Worm (Caenorhabditis elegans) whole organism, L4 larva: ENCODE data around the gene fox-1.

Experiments used
- D1046.2 ChIP-seq: fragments of 200-800 bp; sonication (Bioruptor generic); IDR thresholded peaks from 2 replicates; pipeline ENCODE4 v1.3.6; 2022; ENCODE audit warnings: missing genetic modification characterization, missing compliant biosample characterization
- F10B5.3 ChIP-seq: sonication (generic microtip); optimal IDR thresholded peaks from 2 replicates; lab custom pipeline; 2016; ENCODE audit warnings: mild to moderate bottlenecking, missing genetic modification characterization, missing compliant biosample characterization
- F49E8.2 ChIP-seq: sonication (generic microtip); optimal IDR thresholded peaks from 2 replicates; lab custom pipeline; 2016; ENCODE audit warnings: missing compliant biosample characterization, mild to moderate bottlenecking, missing genetic modification characterization, borderline replicate concordance
- R02D3.7 ChIP-seq: fragments of 150-350 bp; sonication (generic microtip); optimal IDR thresholded peaks from 3 replicates; lab custom pipeline; 2014; ENCODE audit warnings: missing biosample characterization, missing genetic modification characterization
- T20F7.1 ChIP-seq: fragments of 200-800 bp; sonication (Bioruptor generic); optimal IDR thresholded peaks from 2 replicates; lab custom pipeline; 2018; ENCODE audit warnings: mild to moderate bottlenecking, missing genetic modification characterization, missing compliant biosample characterization
- aha-1 ChIP-seq: fragments of 150-350 bp; peaks from one replicate; lab custom pipeline; 2014; ENCODE audit warnings: missing biosample characterization, missing genetic modification characterization
- ama-1 ChIP-seq: fragments of 150-350 bp; optimal IDR thresholded peaks from 2 replicates; lab custom pipeline; 2014; ENCODE audit warnings: inconsistent platforms, mixed read lengths
- arid-1 ChIP-seq: fragments of 200-800 bp; sonication (Bioruptor generic); conservative IDR thresholded peaks from 2 replicates; pipeline ENCODE4 v1.3.6; 2022; ENCODE audit warnings: missing genetic modification reagents, missing genetic modification characterization, missing compliant biosample characterization
- ceh-32 ChIP-seq: sonication (generic microtip); optimal IDR thresholded peaks from 2 replicates; lab custom pipeline; 2016; ENCODE audit warnings: mild to moderate bottlenecking, missing genetic modification characterization, missing compliant biosample characterization; ENCODE audit not compliant: poor library complexity
- ceh-62 ChIP-seq: sonication (generic microtip); optimal IDR thresholded peaks from 2 replicates; lab custom pipeline; 2017; ENCODE audit warnings: missing biosample characterization, missing genetic modification characterization
- ces-1 ChIP-seq: fragments of 150-350 bp; sonication (generic microtip); optimal IDR thresholded peaks from 4 replicates; lab custom pipeline; 2014; ENCODE audit warnings: missing biosample characterization, missing genetic modification reagents, missing genetic modification characterization
- daf-12 ChIP-seq: fragments of 150-350 bp; optimal IDR thresholded peaks from 2 replicates; lab custom pipeline; 2014; ENCODE audit warnings: missing biosample characterization, missing genetic modification reagents, missing genetic modification characterization
- daf-8 ChIP-seq: fragments of 200-800 bp; sonication (Bioruptor generic); IDR thresholded peaks from 2 replicates; pipeline ENCODE4 v1.3.6; 2022; ENCODE audit warnings: missing genetic modification characterization, missing compliant biosample characterization
- dmd-6 ChIP-seq: fragments of 200-800 bp; sonication (Bioruptor generic); IDR thresholded peaks from 2 replicates; pipeline ENCODE4 v1.3.6; 2022; ENCODE audit warnings: missing genetic modification reagents, missing genetic modification characterization, missing compliant biosample characterization
- dpl-1 ChIP-seq: fragments of 150-350 bp; optimal IDR thresholded peaks from 2 replicates; lab custom pipeline; 2014; ENCODE audit warnings: missing biosample characterization, missing genetic modification reagents, missing genetic modification characterization
- dve-1 ChIP-seq: sonication (generic microtip); optimal IDR thresholded peaks from 2 replicates; lab custom pipeline; 2017; ENCODE audit warnings: antibody characterized with exemption, mild to moderate bottlenecking, missing genetic modification characterization, missing compliant biosample characterization; ENCODE audit not compliant: insufficient read depth
- egl-27 ChIP-seq: sonication (generic microtip); optimal IDR thresholded peaks from 3 replicates; lab custom pipeline; 2017; ENCODE audit warnings: missing biosample characterization, missing genetic modification reagents, missing genetic modification characterization
- hlh-30 ChIP-seq: sonication (generic microtip); optimal IDR thresholded peaks from 2 replicates; lab custom pipeline; 2017; ENCODE audit warnings: antibody characterized with exemption, mild to moderate bottlenecking, missing genetic modification characterization, missing compliant biosample characterization; ENCODE audit not compliant: insufficient read depth
- lin-29 ChIP-seq: fragments of 200-800 bp; sonication (Bioruptor generic); IDR thresholded peaks from 2 replicates; pipeline ENCODE4 v1.3.6; 2022; ENCODE audit warnings: missing genetic modification reagents, missing genetic modification characterization, missing compliant biosample characterization
- lin-38 ChIP-seq: fragments of 200-800 bp; sonication (Bioruptor generic); IDR thresholded peaks from 2 replicates; pipeline ENCODE4 v1.3.6; 2022; ENCODE audit warnings: missing genetic modification reagents, missing genetic modification characterization, missing compliant biosample characterization
- lir-3 ChIP-seq: sonication (generic microtip); optimal IDR thresholded peaks from 2 replicates; lab custom pipeline; 2016; ENCODE audit warnings: mild to moderate bottlenecking, missing genetic modification characterization, missing compliant biosample characterization
- madf-9 ChIP-seq: fragments of 200-800 bp; sonication (Bioruptor generic); conservative IDR thresholded peaks from 2 replicates; pipeline ENCODE4 v1.3.6; 2022; ENCODE audit warnings: missing genetic modification reagents, missing genetic modification characterization, missing compliant biosample characterization
- mxl-2 ChIP-seq: fragments of 200-800 bp; sonication (Bioruptor generic); conservative IDR thresholded peaks from 2 replicates; pipeline ENCODE4 v1.3.6; 2022; ENCODE audit warnings: missing genetic modification reagents, missing genetic modification characterization, missing compliant biosample characterization
- nhr-11 ChIP-seq: fragments of 150-350 bp; optimal IDR thresholded peaks from 2 replicates; lab custom pipeline; 2014; ENCODE audit warnings: missing biosample characterization, missing genetic modification characterization
- nhr-237 ChIP-seq: sonication (generic microtip); optimal IDR thresholded peaks from 2 replicates; lab custom pipeline; 2017; ENCODE audit warnings: missing biosample characterization, missing genetic modification characterization
- nhr-25 ChIP-seq: sonication (generic microtip); optimal IDR thresholded peaks from 2 replicates; lab custom pipeline; 2017; ENCODE audit warnings: missing genetic modification characterization, mild to moderate bottlenecking, missing compliant biosample characterization, antibody characterized with exemption, moderate library complexity, borderline replicate concordance; ENCODE audit not compliant: insufficient read depth
- nhr-28 ChIP-seq: fragments of 150-350 bp; optimal IDR thresholded peaks from 2 replicates; lab custom pipeline; 2014; ENCODE audit warnings: missing biosample characterization, missing genetic modification characterization
- nhr-41 ChIP-seq: fragments of 200-800 bp; sonication (Bioruptor generic); IDR thresholded peaks from 2 replicates; pipeline ENCODE4 v1.3.6; 2022; ENCODE audit warnings: missing genetic modification reagents, missing genetic modification characterization, missing compliant biosample characterization
- nhr-76 ChIP-seq: fragments of 150-350 bp; optimal IDR thresholded peaks from 2 replicates; lab custom pipeline; 2014; ENCODE audit warnings: missing biosample characterization, missing genetic modification characterization
- pha-4 ChIP-seq, 2 experiments: fragments of 150-350 bp in 1 of 2; fragments of 200-800 bp in 1 of 2; sonication (Bioruptor generic) in 1 of 2; IDR thresholded peaks in 1 of 2; optimal IDR thresholded peaks in 1 of 2; 2 replicates each; pipeline versions ENCODE4 v1.3.6 to Lab custom; 2014 to 2022; ENCODE audit warnings: missing genetic modification characterization in 2 of 2, missing genetic modification reagents in 2 of 2, missing biosample characterization in 1 of 2, missing compliant biosample characterization in 1 of 2
- pqm-1 ChIP-seq: sonication (generic microtip); optimal IDR thresholded peaks from 2 replicates; lab custom pipeline; 2017; ENCODE audit warnings: missing biosample characterization, missing genetic modification characterization
- set-16 ChIP-seq: fragments of 200-800 bp; sonication (Bioruptor generic); IDR thresholded peaks from 2 replicates; pipeline ENCODE4 v1.3.6; 2022; ENCODE audit warnings: missing genetic modification reagents, missing genetic modification characterization, missing compliant biosample characterization
- skn-1 ChIP-seq: fragments of 150-350 bp; optimal IDR thresholded peaks from 2 replicates; lab custom pipeline; 2014; ENCODE audit warnings: missing biosample characterization, missing genetic modification characterization
- snpc-1.2 ChIP-seq: fragments of 200-800 bp; sonication (Bioruptor generic); IDR thresholded peaks from 2 replicates; pipeline ENCODE4 v1.3.6; 2022; ENCODE audit warnings: missing genetic modification reagents, missing genetic modification characterization, missing compliant biosample characterization
- snpc-4 ChIP-seq: fragments of 150-350 bp; optimal IDR thresholded peaks from 2 replicates; lab custom pipeline; 2014; ENCODE audit warnings: missing biosample characterization, missing genetic modification characterization
- spr-1 ChIP-seq: sonication (generic microtip); optimal IDR thresholded peaks from 2 replicates; lab custom pipeline; 2016; ENCODE audit warnings: mild to moderate bottlenecking, missing genetic modification characterization, missing compliant biosample characterization
- tag-97 ChIP-seq: fragments of 200-800 bp; sonication (Bioruptor generic); IDR thresholded peaks from 2 replicates; pipeline ENCODE4 v1.3.6; 2022; ENCODE audit warnings: missing genetic modification characterization, missing compliant biosample characterization
- tra-1 ChIP-seq: fragments of 200-800 bp; sonication (Bioruptor generic); IDR thresholded peaks from 2 replicates; pipeline ENCODE4 v1.3.6; 2022; ENCODE audit warnings: missing genetic modification reagents, missing genetic modification characterization, missing compliant biosample characterization
- unc-62 ChIP-seq, 3 experiments: fragments of 150-350 bp in 1 of 3; sonication (generic microtip); optimal IDR thresholded peaks in 2 of 3; peaks in 1 of 3; 1 replicate in 1 of 3; 2 replicates in 2 of 3; lab custom pipeline; 2014 to 2017; ENCODE audit warnings: missing biosample characterization in 3 of 3, missing genetic modification characterization in 3 of 3, missing genetic modification reagents in 3 of 3, missing genotype in 1 of 3
- zag-1 ChIP-seq: fragments of 150-350 bp; optimal IDR thresholded peaks from 2 replicates; lab custom pipeline; 2014; ENCODE audit warnings: missing biosample characterization, missing genetic modification characterization
- zfp-2 ChIP-seq: sonication (generic microtip); optimal IDR thresholded peaks from 2 replicates; lab custom pipeline; 2016; ENCODE audit warnings: mild to moderate bottlenecking, missing genetic modification characterization, missing compliant biosample characterization
- zfp-3 ChIP-seq: fragments of 200-800 bp; sonication (Bioruptor generic); conservative IDR thresholded peaks from 2 replicates; pipeline ENCODE4 v1.3.6; 2022; ENCODE audit warnings: missing genetic modification reagents, missing genetic modification characterization, missing compliant biosample characterization
- zip-2 ChIP-seq: fragments of 150-350 bp; optimal IDR thresholded peaks from 2 replicates; lab custom pipeline; 2014; ENCODE audit warnings: missing biosample characterization, missing genetic modification characterization

Gene fox-1

ce11 chrX:2430317-2430716 is 29.4 kb downstream of the fox-1 start:
- TF ChIP-seq snpc-4 (tag; lab: Kevin White, UChicago) (no peak), dmd-6 (GFP tag; lab: Robert Waterston, UW) (no peak), unc-62 (GFP tag; optimal IDR thresholded peaks at IDR 0.05 in 1 of 2; lab: Kevin White, UChicago) (peak in 1 of 2 experiments; percentile 94), unc-62 (tag; optimal IDR thresholded peaks at IDR 0.05; lab: Kevin White, UChicago) (no peak)

- TF ChIP-seq aha-1 (tag; lab: Kevin White, UChicago), result peak; percentile 63
- no peak for TF ChIP-seq dve-1 (tag; lab: Kevin White, UChicago)
- no peak for TF ChIP-seq D1046.2 (GFP tag; lab: Robert Waterston, UW)
- TF ChIP-seq, all 104 proteins: peak for 1
Measured at ce11 chrX:2427404-2427803, 32.3 kb downstream of the fox-1 start, which contains the start of gene gcy-31. Gene gcy-31 (minus strand): TSS chrX:2427504.

- TF ChIP-seq spr-1 (tag; lab: Kevin White, UChicago) (no peak), mxl-2 (GFP tag; lab: Robert Waterston, UW) (no peak), T20F7.1 (no peak), zfp-3 (no peak), zip-2 (tag; lab: Kevin White, UChicago) (no peak), egl-27 (tag; lab: Kevin White, UChicago) (no peak), madf-9 (no peak), F49E8.2 (tag; lab: Kevin White, UChicago) (no peak), ama-1 (lab: Kevin White, UChicago) (no peak), unc-62 (GFP tag; optimal IDR thresholded peaks at IDR 0.05 in 1 of 2; lab: Kevin White, UChicago) (no peak), unc-62 (tag; optimal IDR thresholded peaks at IDR 0.05; lab: Kevin White, UChicago) (no peak)
Measured at ce11 chrX:2426932-2427331, 32.8 kb downstream of the fox-1 start.

ce11 chrX:2425284-2425683 is 34.4 kb downstream of the fox-1 start:
- peak; percentile 32 for TF ChIP-seq dmd-6 (GFP tag; lab: Robert Waterston, UW)
- TF ChIP-seq nhr-237 (tag; lab: Kevin White, UChicago), result no peak
- TF ChIP-seq nhr-28, result peak; percentile 2
- TF ChIP-seq tra-1 (GFP tag; lab: Robert Waterston, UW), result no peak
- no peak for TF ChIP-seq F49E8.2 (tag; lab: Kevin White, UChicago)
- TF ChIP-seq snpc-4 (tag; lab: Kevin White, UChicago), result no peak
- TF ChIP-seq daf-12 (tag; lab: Kevin White, UChicago), result no peak
- TF ChIP-seq lin-29 (GFP tag; lab: Robert Waterston, UW), result no peak
- peak; percentile 6 for TF ChIP-seq hlh-30
- TF ChIP-seq snpc-1.2 (GFP tag; lab: Robert Waterston, UW), result no peak
- TF ChIP-seq pqm-1 (tag; lab: Kevin White, UChicago), result no peak
- TF ChIP-seq F10B5.3 (tag; lab: Kevin White, UChicago), result no peak
- peak in 1 of 2 experiments; percentile 92 for TF ChIP-seq unc-62 (GFP tag; optimal IDR thresholded peaks at IDR 0.05 in 1 of 2; lab: Kevin White, UChicago)
- TF ChIP-seq unc-62 (tag; optimal IDR thresholded peaks at IDR 0.05; lab: Kevin White, UChicago), result no peak
- no peak for TF ChIP-seq nhr-76 (tag; lab: Kevin White, UChicago)
- no peak for TF ChIP-seq R02D3.7 (tag; lab: Kevin White, UChicago)
- TF ChIP-seq nhr-11 (tag; lab: Kevin White, UChicago), result no peak
- TF ChIP-seq daf-8 (GFP tag; lab: Robert Waterston, UW), result no peak

DNA sequence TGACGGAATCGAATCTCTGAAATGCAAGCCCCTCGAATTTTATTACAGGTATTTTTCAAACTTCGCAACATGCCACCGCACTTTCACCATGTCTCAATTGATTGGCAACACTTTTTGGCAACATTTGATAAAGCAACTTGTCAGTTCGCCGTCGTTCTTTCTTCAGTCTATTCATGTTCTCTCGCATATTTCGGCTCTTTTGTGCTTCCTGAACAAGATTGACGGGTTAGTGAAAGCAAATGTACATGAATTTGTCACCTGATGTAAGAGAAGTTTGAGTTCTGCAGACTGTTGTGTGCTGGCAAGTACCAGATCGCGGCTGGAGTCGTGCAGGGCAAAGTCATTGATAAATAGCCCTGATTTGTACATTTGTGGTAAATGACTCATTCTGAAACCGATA is 37.6 kb downstream of the fox-1 start:
- TF ChIP-seq zfp-2 (tag; lab: Kevin White, UChicago) (no peak), ceh-62 (tag; lab: Kevin White, UChicago) (no peak), lin-38 (GFP tag; lab: Robert Waterston, UW) (no peak), F49E8.2 (tag; lab: Kevin White, UChicago) (no peak), dpl-1 (GFP tag; lab: Kevin White, UChicago) (no peak), ceh-32 (tag; lab: Kevin White, UChicago) (no peak), pha-4 (GFP tag; IDR thresholded peaks at IDR 0.05; lab: Robert Waterston, UW) (no peak), pha-4 (tag; optimal IDR thresholded peaks at IDR 0.05; lab: Kevin White, UChicago) (no peak), nhr-41 (GFP tag; lab: Robert Waterston, UW) (no peak), nhr-25 (tag; lab: Kevin White, UChicago) (no peak), lir-3 (tag; lab: Kevin White, UChicago) (no peak), set-16 (no peak), nhr-76 (tag; lab: Kevin White, UChicago) (no peak), tra-1 (GFP tag; lab: Robert Waterston, UW) (peak; percentile 90), skn-1 (tag; lab: Kevin White, UChicago) (no peak), ces-1 (GFP tag; lab: Kevin White, UChicago) (no peak), tag-97 (GFP tag; lab: Robert Waterston, UW) (no peak), zag-1 (tag; lab: Kevin White, UChicago) (no peak), arid-1 (GFP tag; lab: Robert Waterston, UW) (no peak)
